Fruit fly (Drosophila melanogaster): ENCODE data around the gene Fer1HCH.

- TF ChIP-seq foxo (GFP tag; optimal IDR thresholded peaks at IDR 0.05), result peak; percentile 61 to 96
- TF ChIP-seq psq (GFP tag; optimal IDR thresholded peaks at IDR 0.05), result peak; percentile 93
- TF ChIP-seq pan (optimal IDR thresholded peaks at IDR 0.05), result no peak
- TF ChIP-seq jim (GFP tag; optimal IDR thresholded peaks at IDR 0.05), result no peak
- no peak for TF ChIP-seq lola (GFP tag; optimal IDR thresholded peaks at IDR 0.05)
- TF ChIP-seq h (GFP tag; optimal IDR thresholded peaks at IDR 0.05), result peak; percentile 90
- TF ChIP-seq Jra (GFP tag; optimal IDR thresholded peaks at IDR 0.05), result peak; percentile 91
- TF ChIP-seq br (GFP tag; optimal IDR thresholded peaks at IDR 0.05), result peak; percentile 94
- peak; percentile 74 for TF ChIP-seq Dif (GFP tag; optimal IDR thresholded peaks at IDR 0.05; ENCODE audit: partially characterized antibody)
- peak; percentile 96 for TF ChIP-seq ey (GFP tag; optimal IDR thresholded peaks at IDR 0.05)
- peak; percentile 95 for TF ChIP-seq fru (GFP tag; optimal IDR thresholded peaks at IDR 0.05)
Measured at dm6 chr3R:30388215-30388871, 365 bp upstream of the Fer1HCH start.

All from whole organism, wandering third instar larva.